Fruit fly (Drosophila melanogaster) whole organism, embryonic: ENCODE measurements around the gene CG31897.

ENCODE experiments used
- CG11456 ChIP-seq: fragments of 200-800 bp; sonication (Bioruptor generic); IDR thresholded peaks from 3 replicates; pipeline ENCODE4 v1.3.6; 2022; ENCODE audit warnings: missing biosample characterization, missing genetic modification characterization
- CG13424 ChIP-seq: fragments of 200-800 bp; sonication (Bioruptor generic); optimal IDR thresholded peaks from 2 replicates; lab custom pipeline; 2019; ENCODE audit warnings: missing biosample characterization, mild to moderate bottlenecking, missing genetic modification characterization, moderate library complexity
- CG14441 ChIP-seq: fragments of 200-800 bp; sonication (Bioruptor generic); IDR thresholded peaks from 2 replicates; pipeline ENCODE4 v1.3.6; 2022; ENCODE audit warnings: missing biosample characterization, missing genetic modification characterization
- CG1529 ChIP-seq: fragments of 200-800 bp; sonication (Bioruptor generic); optimal IDR thresholded peaks from 3 replicates; lab custom pipeline; 2018; ENCODE audit warnings: missing biosample characterization, missing genetic modification characterization
- CG15479 ChIP-seq: fragments of 200-800 bp; sonication (Bioruptor generic); optimal IDR thresholded peaks from 3 replicates; lab custom pipeline; 2019; ENCODE audit warnings: missing biosample characterization, mild to moderate bottlenecking, missing genetic modification characterization, moderate library complexity
- CG1602 ChIP-seq: fragments of 200-800 bp; sonication (Bioruptor generic); optimal IDR thresholded peaks from 3 replicates; lab custom pipeline; 2016; ENCODE audit warnings: missing biosample characterization, missing genetic modification characterization
- CG18476 ChIP-seq: fragments of 200-800 bp; sonication (Bioruptor generic); optimal IDR thresholded peaks from 2 replicates; lab custom pipeline; 2016; ENCODE audit warnings: missing biosample characterization, mild to moderate bottlenecking, missing genetic modification characterization
- CG2116 ChIP-seq: fragments of 200-800 bp; sonication (Bioruptor generic); optimal IDR thresholded peaks from 3 replicates; lab custom pipeline; 2018; ENCODE audit warnings: missing biosample characterization, mild to moderate bottlenecking, missing genetic modification characterization
- CG34422 ChIP-seq: fragments of 200-800 bp; sonication (Bioruptor generic); IDR thresholded peaks from 3 replicates; pipeline ENCODE4 v1.3.6; 2022; ENCODE audit warnings: missing biosample characterization, missing genetic modification characterization
- CG4617 ChIP-seq: fragments of 200-800 bp; sonication (Bioruptor generic); optimal IDR thresholded peaks from 3 replicates; lab custom pipeline; 2016; ENCODE audit warnings: missing biosample characterization, missing genetic modification characterization, borderline replicate concordance
- CG6689 ChIP-seq: fragments of 200-800 bp; sonication (Bioruptor generic); IDR thresholded peaks from 2 replicates; pipeline ENCODE4 v1.3.6; 2022; ENCODE audit warnings: missing biosample characterization, missing genetic modification characterization
- CG9437 ChIP-seq: fragments of 200-800 bp; sonication (Bioruptor generic); optimal IDR thresholded peaks from 2 replicates; lab custom pipeline; 2018; ENCODE audit warnings: missing biosample characterization, mild to moderate bottlenecking, missing genetic modification characterization
- CG9932 ChIP-seq: fragments of 200-800 bp; sonication (Bioruptor generic); IDR thresholded peaks from 2 replicates; pipeline ENCODE4 v1.3.6; 2022; ENCODE audit warnings: missing biosample characterization, missing genetic modification characterization
- Chrac-16 ChIP-seq: fragments of 200-800 bp; sonication (Bioruptor generic); optimal IDR thresholded peaks from 3 replicates; lab custom pipeline; 2016; ENCODE audit warnings: missing biosample characterization, missing genetic modification characterization
- D19A ChIP-seq: fragments of 200-800 bp; optimal IDR thresholded peaks from 3 replicates; lab custom pipeline; 2019; ENCODE audit warnings: missing biosample characterization, mild to moderate bottlenecking, missing genetic modification characterization, moderate library complexity
- Deaf1 ChIP-seq: fragments of 200-800 bp; optimal IDR thresholded peaks from 3 replicates; lab custom pipeline; 2019; ENCODE audit warnings: missing biosample characterization, mild to moderate bottlenecking, missing genetic modification characterization, moderate library complexity
- Doc3 ChIP-seq: fragments of 200-800 bp; sonication (Bioruptor generic); IDR thresholded peaks from 3 replicates; pipeline ENCODE4 v1.3.6; 2022; ENCODE audit warnings: missing biosample characterization, missing genetic modification characterization; ENCODE audit not compliant: partially characterized antibody
- E2f2 ChIP-seq: fragments of 200-800 bp; sonication (Bioruptor generic); IDR thresholded peaks from 2 replicates; pipeline ENCODE4 v1.3.6; 2022; ENCODE audit warnings: missing biosample characterization, missing genetic modification characterization
- Ets97D ChIP-seq: fragments of 200-800 bp; sonication (Bioruptor generic); optimal IDR thresholded peaks from 3 replicates; lab custom pipeline; 2016; ENCODE audit warnings: missing biosample characterization, missing genetic modification characterization
- HHEX ChIP-seq: fragments of 200-800 bp; sonication (Bioruptor generic); optimal IDR thresholded peaks from 3 replicates; lab custom pipeline; 2017; ENCODE audit warnings: missing biosample characterization, mild to moderate bottlenecking, missing genetic modification characterization, missing genetic modification reagents
- Kr ChIP-seq: fragments of 200-800 bp; sonication (Bioruptor generic); optimal IDR thresholded peaks from 2 replicates; lab custom pipeline; 2017; ENCODE audit warnings: missing biosample characterization, mild to moderate bottlenecking, missing genetic modification characterization
- MTF-1 ChIP-seq: fragments of 200-800 bp; sonication (Bioruptor generic); optimal IDR thresholded peaks from 2 replicates; lab custom pipeline; 2018; ENCODE audit warnings: missing biosample characterization, mild to moderate bottlenecking, missing genetic modification characterization, borderline replicate concordance
- Opbp ChIP-seq: fragments of 200-800 bp; sonication (Bioruptor generic); IDR thresholded peaks from 3 replicates; pipeline ENCODE4 v1.3.6; 2022; ENCODE audit warnings: missing biosample characterization, missing genetic modification characterization; ENCODE audit not compliant: partially characterized antibody
- Ptx1 ChIP-seq: fragments of 200-800 bp; sonication (Bioruptor generic); IDR thresholded peaks from 2 replicates; pipeline ENCODE4 v1.3.6; 2022; ENCODE audit warnings: missing biosample characterization, missing genetic modification characterization
- Sin3A ChIP-seq: fragments of >200 bp; optimal IDR thresholded peaks from 2 replicates; lab custom pipeline; 2018
- Tbp ChIP-seq: fragments of >200 bp; optimal IDR thresholded peaks from 2 replicates; lab custom pipeline; 2018; ENCODE audit warnings: missing biosample characterization, missing genetic modification characterization
- Xbp1 ChIP-seq: fragments of 200-800 bp; sonication (Bioruptor generic); optimal IDR thresholded peaks from 3 replicates; lab custom pipeline; 2016; ENCODE audit warnings: missing biosample characterization, mild to moderate bottlenecking, missing genetic modification characterization
- btn ChIP-seq: fragments of 200-800 bp; sonication (Bioruptor generic); optimal IDR thresholded peaks from 2 replicates; lab custom pipeline; 2016; ENCODE audit warnings: missing biosample characterization, missing genetic modification characterization
- caup ChIP-seq: fragments of 200-800 bp; sonication (Bioruptor generic); optimal IDR thresholded peaks from 3 replicates; lab custom pipeline; 2017; ENCODE audit warnings: missing biosample characterization, mild to moderate bottlenecking, missing genetic modification characterization, moderate library complexity; ENCODE audit not compliant: severe bottlenecking
- chn ChIP-seq: fragments of 200-800 bp; sonication (Bioruptor generic); optimal IDR thresholded peaks from 2 replicates; lab custom pipeline; 2016; ENCODE audit warnings: missing biosample characterization, missing genetic modification characterization
- crol ChIP-seq: fragments of 200-800 bp; sonication (Bioruptor generic); IDR thresholded peaks from 2 replicates; pipeline ENCODE4 v1.3.6; 2022; ENCODE audit warnings: missing biosample characterization, missing genetic modification characterization
- ewg ChIP-seq: fragments of 200-800 bp; sonication (Bioruptor generic); optimal IDR thresholded peaks from 3 replicates; lab custom pipeline; 2017; ENCODE audit warnings: mild to moderate bottlenecking, missing biosample characterization, missing genetic modification reagents, missing genetic modification characterization
- fd3F ChIP-seq: fragments of 200-800 bp; sonication (Bioruptor generic); optimal IDR thresholded peaks from 2 replicates; lab custom pipeline; 2018; ENCODE audit warnings: missing biosample characterization, mild to moderate bottlenecking, missing genetic modification characterization, moderate library complexity
- fd64A ChIP-seq: fragments of 200-800 bp; sonication (Bioruptor generic); optimal IDR thresholded peaks from 3 replicates; lab custom pipeline; 2018; ENCODE audit warnings: missing biosample characterization, mild to moderate bottlenecking, missing genetic modification characterization
- grau ChIP-seq: fragments of 200-800 bp; optimal IDR thresholded peaks from 3 replicates; lab custom pipeline; 2019; ENCODE audit warnings: missing biosample characterization, mild to moderate bottlenecking, missing genetic modification characterization, moderate library complexity
- lab ChIP-seq: fragments of 200-800 bp; sonication (Bioruptor generic); optimal IDR thresholded peaks from 3 replicates; lab custom pipeline; 2017; ENCODE audit warnings: missing biosample characterization, missing genetic modification characterization, mild to moderate bottlenecking, moderate library complexity, missing genetic modification reagents
- lilli ChIP-seq: fragments of 200-800 bp; sonication (Bioruptor generic); optimal IDR thresholded peaks from 3 replicates; lab custom pipeline; 2016; ENCODE audit warnings: missing biosample characterization, missing genetic modification characterization
- lmd ChIP-seq: fragments of 200-800 bp; sonication (Bioruptor generic); IDR thresholded peaks from 2 replicates; pipeline ENCODE4 v1.3.6; 2022; ENCODE audit warnings: missing biosample characterization, missing genetic modification characterization
- pho ChIP-seq: fragments of 200-800 bp; sonication (Bioruptor generic); optimal IDR thresholded peaks from 2 replicates; lab custom pipeline; 2016; ENCODE audit warnings: missing biosample characterization, missing genetic modification characterization
- prd ChIP-seq, 3 experiments: fragments of >200 bp in 2 of 3; fragments of 200-800 bp in 1 of 3; sonication (Bioruptor generic) in 1 of 3; optimal IDR thresholded peaks in 2 of 3; IDR thresholded peaks in 1 of 3; 2 replicates in 2 of 3; 3 replicates in 1 of 3; pipeline versions ENCODE4 v1.3.6 to Lab custom; 2017 to 2022; ENCODE audit warnings: missing biosample characterization in 1 of 3, missing genetic modification characterization in 1 of 3
- pzg ChIP-seq: fragments of 200-800 bp; sonication (Bioruptor generic); optimal IDR thresholded peaks from 3 replicates; lab custom pipeline; 2018; ENCODE audit warnings: missing biosample characterization, mild to moderate bottlenecking, missing genetic modification characterization, moderate library complexity
- run ChIP-seq: fragments of 200-800 bp; sonication (Bioruptor generic); optimal IDR thresholded peaks from 3 replicates; lab custom pipeline; 2018; ENCODE audit warnings: missing biosample characterization, mild to moderate bottlenecking, missing genetic modification characterization
- sens ChIP-seq: fragments of 200-800 bp; sonication (Bioruptor generic); peaks from one replicate; lab custom pipeline; 2016; ENCODE audit warnings: missing biosample characterization, missing genetic modification characterization
- slbo ChIP-seq: fragments of 200-800 bp; sonication (Bioruptor generic); IDR thresholded peaks from 2 replicates; pipeline ENCODE4 v1.3.6; 2022; ENCODE audit warnings: missing biosample characterization, missing genetic modification characterization
- ssp ChIP-seq: fragments of 200-800 bp; sonication (Bioruptor generic); IDR thresholded peaks from 2 replicates; pipeline ENCODE4 v1.3.6; 2022; ENCODE audit warnings: missing biosample characterization, missing genetic modification characterization
- toy ChIP-seq: fragments of 200-800 bp; sonication (Bioruptor generic); IDR thresholded peaks from 2 replicates; pipeline ENCODE4 v1.3.6; 2022; ENCODE audit warnings: missing biosample characterization, missing genetic modification characterization
- zen2 ChIP-seq: fragments of 200-800 bp; sonication (Bioruptor generic); IDR thresholded peaks from 3 replicates; pipeline ENCODE4 v1.3.6; 2022; ENCODE audit warnings: missing biosample characterization, missing genetic modification characterization; ENCODE audit not compliant: partially characterized antibody

CG31897 gene

DNA sequence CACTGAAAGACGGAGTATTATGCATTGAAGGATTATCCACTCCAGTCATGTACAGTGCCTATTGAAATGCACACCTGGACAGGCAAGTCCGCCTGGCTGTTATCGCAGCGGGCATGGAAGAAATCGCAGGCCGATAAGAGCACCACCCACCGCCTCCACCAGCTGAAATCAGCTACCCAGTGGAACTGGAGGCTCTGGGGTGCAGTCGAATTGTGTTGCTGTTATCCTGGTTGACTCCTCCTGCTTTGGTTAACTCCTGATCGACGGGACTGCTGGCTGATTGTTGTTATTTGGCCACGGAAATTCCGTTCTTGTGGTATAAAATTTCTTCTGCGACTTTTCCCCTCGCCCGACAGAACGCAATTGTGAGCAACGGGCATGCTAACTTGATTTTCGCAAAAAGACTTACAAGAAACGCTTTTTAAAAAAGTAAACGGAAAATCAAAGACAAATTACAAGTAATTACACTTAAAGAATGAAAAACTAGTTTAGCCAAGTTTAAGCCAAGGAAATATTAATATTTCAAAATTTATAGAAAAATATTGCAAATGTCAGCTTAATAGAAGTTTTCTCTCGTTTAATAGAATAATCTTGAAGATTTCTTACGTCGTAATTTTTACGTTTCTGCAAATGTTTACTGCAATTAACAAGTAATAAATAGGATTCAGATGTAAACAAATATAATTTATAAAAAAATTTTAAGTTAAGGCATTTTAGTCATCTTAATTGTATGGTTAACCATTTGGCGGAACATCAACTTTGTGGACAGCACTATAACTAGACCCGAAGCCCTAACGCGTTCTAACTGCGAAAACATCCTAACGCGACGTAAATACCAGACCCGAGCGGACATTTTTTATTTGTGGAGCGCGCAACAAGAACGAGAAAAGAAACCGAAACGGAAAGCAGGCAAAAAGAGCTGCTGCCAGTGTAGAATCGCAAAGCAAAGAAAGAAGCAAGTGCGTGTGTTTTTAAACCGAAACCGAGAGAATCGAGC is 27.1 kb upstream of the CG31897 start, which contains the start of the genes CG13398 and Akap200 (continued):
- TF ChIP-seq HHEX (peak; percentile 2), Kr (GFP tag; lab: Kevin White, UChicago) (peak; percentile 12), CG14441 (0 out of 2 replicates have a peak, but pooled peaks have one; percentile 17), CG11456 (GFP tag; lab: Robert Waterston, UW) (peak; percentile 54; the same call in 1 of the 3 replicates), fd3F (GFP tag; lab: Kevin White, UChicago) (peak; percentile 5), btn (GFP tag; lab: Kevin White, UChicago) (no peak), lilli (GFP tag; lab: Kevin White, UChicago) (peak; percentile 36), ewg (GFP tag; lab: Kevin White, UChicago) (no peak), MTF-1 (peak; percentile 14), Tbp (GFP tag; lab: Kevin White, UChicago) (peak; percentile 79), prd (optimal IDR thresholded peaks at IDR 0.05; lab: Kevin White, UChicago) (no peak), prd (GFP tag; IDR thresholded peaks at IDR 0.05; lab: Robert Waterston, UW) (peak; percentile 47; the same call in 1 of the 3 replicates), pzg (GFP tag; lab: Kevin White, UChicago) (peak; percentile 49), crol (GFP tag; lab: Robert Waterston, UW) (peak; percentile 90), Opbp (peak; percentile 43; the same call in 1 of the 3 replicates), CG13424 (peak; percentile 46), Xbp1 (GFP tag; lab: Kevin White, UChicago) (peak; percentile 39), CG2116 (GFP tag; lab: Kevin White, UChicago) (peak; percentile 27), E2f2 (GFP tag; lab: Robert Waterston, UW) (peak; percentile 45), run (tag; lab: Kevin White, UChicago) (no peak), CG18476 (GFP tag; lab: Kevin White, UChicago) (peak; percentile 44), CG1602 (peak; percentile 31), Chrac-16 (GFP tag; lab: Kevin White, UChicago) (no peak), lab (GFP tag; lab: Kevin White, UChicago) (no peak), Doc3 (GFP tag; lab: Robert Waterston, UW) (no peak), ssp (peak; percentile 36; the same call in 1 of the 2 replicates), Sin3A (lab: Kevin White, UChicago) (peak; percentile 46), lmd (GFP tag; lab: Robert Waterston, UW) (no peak; the same call in 1 of the 2 replicates), Deaf1 (tag; lab: Kevin White, UChicago) (no peak), chn (GFP tag; lab: Kevin White, UChicago) (peak; percentile 50), toy (no peak), slbo (GFP tag; lab: Robert Waterston, UW) (peak; percentile 41; the same call in 1 of the 2 replicates), zen2 (GFP tag; lab: Robert Waterston, UW) (no peak), Ptx1 (0 out of 2 replicates have a peak, but pooled peaks have one; percentile 32), CG15479 (peak; percentile 20), CG34422 (GFP tag; lab: Robert Waterston, UW) (no peak), sens (GFP tag; lab: Kevin White, UChicago) (peak; percentile 90), Ets97D (peak; percentile 36), CG9437 (GFP tag; lab: Kevin White, UChicago) (peak; percentile 57), caup (GFP tag; lab: Kevin White, UChicago) (peak; percentile 2), CG9932 (GFP tag; lab: Robert Waterston, UW) (peak; percentile 55), fd64A (GFP tag; lab: Kevin White, UChicago) (no peak), CG1529 (GFP tag; lab: Kevin White, UChicago) (no peak), CG4617 (peak; percentile 72), CG6689 (GFP tag; lab: Robert Waterston, UW) (0 out of 2 replicates have a peak, but pooled peaks have one; percentile 35), grau (tag; lab: Kevin White, UChicago) (peak; percentile 30), D19A (tag; lab: Kevin White, UChicago) (peak; percentile 41), pho (GFP tag; lab: Kevin White, UChicago) (peak; percentile 3)
